Worm (Caenorhabditis elegans): Measurements from ENCODE around the gene C24H11.1.

C24H11.1 gene

DNA sequence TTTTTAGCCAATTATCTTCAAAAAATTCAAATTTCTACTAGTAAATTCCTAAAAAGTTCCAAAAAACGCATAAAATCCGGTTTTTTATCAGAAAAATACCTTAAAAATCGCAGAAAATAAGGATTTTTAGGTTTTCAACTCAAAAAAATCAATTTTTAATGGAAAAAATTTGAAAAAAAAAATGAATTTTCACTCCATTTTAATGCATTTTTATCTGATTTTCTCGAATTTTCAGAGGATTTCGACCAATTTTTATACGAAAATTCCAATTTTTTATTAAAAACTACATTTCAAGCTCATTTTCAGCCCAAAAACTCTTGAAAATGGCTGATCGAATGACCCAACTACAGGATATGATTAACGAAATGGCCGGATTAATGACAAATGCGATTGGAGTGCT, 10.2 kb upstream of the C24H11.1 start, which contains the start of gene mdt-21:
TSS of gene mdt-21 (plus strand) at position 301 of the 400 bp plus-strand sequence.
- TF ChIP-seq nfya-1 (tag; optimal IDR thresholded peaks at IDR 0.05; ENCODE audit: insufficient read depth) = no peak
- no peak for TF ChIP-seq nhr-67 (tag; optimal IDR thresholded peaks at IDR 0.05)
- no peak for TF ChIP-seq daf-12 (tag; optimal IDR thresholded peaks at IDR 0.05)
- TF ChIP-seq ceh-16 (tag; optimal IDR thresholded peaks at IDR 0.05) = no peak
- TF ChIP-seq pha-4 (tag; optimal IDR thresholded peaks at IDR 0.05) = no peak
- TF ChIP-seq nhr-237 (tag; optimal IDR thresholded peaks at IDR 0.05) = no peak
- no peak for TF ChIP-seq nhr-11 (tag; optimal IDR thresholded peaks at IDR 0.05)
- TF ChIP-seq fos-1 (tag; optimal IDR thresholded peaks at IDR 0.05) = no peak
- TF ChIP-seq ceh-28 (tag; optimal IDR thresholded peaks at IDR 0.05) = no peak
- no peak for TF ChIP-seq tbx-2 (tag; optimal IDR thresholded peaks at IDR 0.05)
- no peak for TF ChIP-seq ztf-11 (tag; optimal IDR thresholded peaks at IDR 0.05)
- TF ChIP-seq lin-15B (tag; optimal IDR thresholded peaks at IDR 0.05) = no peak
- no peak for TF ChIP-seq egl-5 (tag; optimal IDR thresholded peaks at IDR 0.05)

DNA sequence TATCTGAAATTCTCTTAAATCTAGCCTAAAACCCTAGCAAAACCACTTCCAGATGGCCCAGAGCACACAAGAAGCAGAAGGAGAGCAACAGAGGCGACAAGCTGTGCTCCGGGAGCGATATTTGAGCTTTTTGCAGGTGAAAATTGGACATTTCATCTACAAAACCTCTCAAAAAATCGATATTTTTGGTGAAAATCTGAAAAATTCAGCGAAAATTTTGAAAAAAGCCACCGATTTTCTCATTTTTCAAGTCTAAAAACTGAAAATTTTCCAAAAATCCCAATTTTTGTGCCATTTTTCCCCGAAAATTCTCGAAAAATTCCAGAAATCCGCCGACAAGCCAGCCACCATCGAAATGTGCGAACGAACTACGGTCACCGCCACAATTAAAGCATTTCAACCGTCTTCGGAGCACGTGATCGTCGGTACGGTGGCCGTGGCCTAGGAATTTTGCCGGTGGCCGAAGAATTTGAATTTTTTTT, 7.3 kb upstream of the C24H11.1 start, which contains the start of gene C24H11.5:
TSS of gene C24H11.5 (plus strand) at position 51 of the 482 bp plus-strand sequence.
- TF ChIP-seq tbx-2 (tag; optimal IDR thresholded peaks at IDR 0.05) = no peak
- no peak for TF ChIP-seq mdl-1 (tag; optimal IDR thresholded peaks at IDR 0.05)
- TF ChIP-seq elt-3 (tag; optimal IDR thresholded peaks at IDR 0.05) = no peak
- TF ChIP-seq nfya-1 (tag; optimal IDR thresholded peaks at IDR 0.05; ENCODE audit: insufficient read depth) = no peak
- TF ChIP-seq unc-62 (GFP tag; optimal IDR thresholded peaks at IDR 0.05) = no peak
- no peak for TF ChIP-seq eor-1 (tag; optimal IDR thresholded peaks at IDR 0.05)
- TF ChIP-seq unc-39 (tag; optimal IDR thresholded peaks at IDR 0.05) = no peak
- TF ChIP-seq ceh-16 (tag; optimal IDR thresholded peaks at IDR 0.05) = no peak
- TF ChIP-seq ceh-82 (tag; optimal IDR thresholded peaks at IDR 0.05) = no peak
- TF ChIP-seq snpc-4 (tag; optimal IDR thresholded peaks at IDR 0.05) = no peak
- TF ChIP-seq nhr-12 (tag; optimal IDR thresholded peaks at IDR 0.05) = no peak
- TF ChIP-seq ama-1 (optimal IDR thresholded peaks at IDR 0.05) = no peak
- TF ChIP-seq ceh-9 (tag; optimal IDR thresholded peaks at IDR 0.05) = no peak
- TF ChIP-seq hmg-11 (tag; optimal IDR thresholded peaks at IDR 0.05) = no peak
- TF ChIP-seq fkh-2 (tag; optimal IDR thresholded peaks at IDR 0.05) = no peak
- no peak for TF ChIP-seq nhr-43 (tag; optimal IDR thresholded peaks at IDR 0.05; ENCODE audit: poor library complexity, severe bottlenecking)
- no peak for TF ChIP-seq sea-2 (GFP tag; optimal IDR thresholded peaks at IDR 0.05)
- TF ChIP-seq nhr-77 (tag; optimal IDR thresholded peaks at IDR 0.05) = no peak
- TF ChIP-seq fos-1 (tag; optimal IDR thresholded peaks at IDR 0.05) = no peak

DNA sequence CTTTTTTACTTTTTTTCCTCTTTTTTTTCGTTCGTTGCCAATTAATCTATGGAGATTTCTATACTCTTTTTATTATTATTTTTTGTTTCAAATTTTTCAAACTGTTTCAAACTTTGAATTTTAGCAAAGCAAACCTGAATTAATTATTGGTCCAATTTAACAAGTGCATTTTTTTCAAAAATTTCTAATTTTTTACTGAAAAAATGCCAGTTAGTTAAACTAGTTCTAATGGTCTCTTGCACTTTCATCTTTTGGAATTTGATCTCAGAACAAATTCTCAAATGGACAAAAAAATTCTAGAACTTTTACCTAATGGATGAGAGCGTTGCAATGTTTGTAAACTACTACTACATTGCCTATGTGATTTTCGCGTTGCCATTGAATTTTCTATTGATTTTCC, 5.7 kb upstream of the C24H11.1 start, which contains the start of gene srd-74:
TSS of gene srd-74 (plus strand) at position 301 of the 400 bp plus-strand sequence.
- TF ChIP-seq jun-1 (tag; optimal IDR thresholded peaks at IDR 0.05) (no peak), nhr-67 (tag; optimal IDR thresholded peaks at IDR 0.05) (no peak), ceh-16 (tag; optimal IDR thresholded peaks at IDR 0.05) (no peak), nhr-28 (tag; optimal IDR thresholded peaks at IDR 0.05) (no peak), egl-27 (tag; optimal IDR thresholded peaks at IDR 0.05) (no peak), daf-12 (tag; optimal IDR thresholded peaks at IDR 0.05) (no peak), fkh-2 (tag; optimal IDR thresholded peaks at IDR 0.05) (no peak), nhr-237 (tag; optimal IDR thresholded peaks at IDR 0.05) (no peak), fkh-10 (GFP tag; optimal IDR thresholded peaks at IDR 0.05) (no peak), unc-39 (tag; optimal IDR thresholded peaks at IDR 0.05) (no peak), hmg-11 (tag; optimal IDR thresholded peaks at IDR 0.05) (no peak)

DNA sequence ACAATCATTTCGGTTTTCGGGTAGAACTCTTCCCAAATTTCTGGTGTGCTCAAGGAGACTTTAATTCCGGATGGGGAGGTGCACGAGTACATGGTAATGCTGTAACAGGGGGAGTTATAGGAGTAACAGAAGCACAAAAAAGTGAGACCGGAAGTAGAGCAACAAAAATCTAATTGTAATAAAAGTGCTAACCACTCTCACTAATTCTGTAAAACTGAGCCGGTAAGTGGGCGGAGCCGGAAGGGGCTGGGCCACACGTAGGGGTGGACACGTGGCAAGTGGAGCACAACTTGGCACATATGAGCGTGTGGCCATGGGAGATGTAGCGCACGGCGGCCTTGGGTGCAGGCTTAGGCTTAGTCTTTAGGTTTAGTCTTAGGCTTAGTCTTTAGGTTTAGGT, 1.5 kb upstream of the C24H11.1 start, which contains the start of gene tbx-38:
TSS of gene tbx-38 (minus strand) at position 101 of the 400 bp plus-strand sequence.
- TF ChIP-seq mml-1 (tag; optimal IDR thresholded peaks at IDR 0.05) (no peak), zag-1 (tag; optimal IDR thresholded peaks at IDR 0.05) (no peak), nhr-237 (tag; optimal IDR thresholded peaks at IDR 0.05) (no peak)

DNA sequence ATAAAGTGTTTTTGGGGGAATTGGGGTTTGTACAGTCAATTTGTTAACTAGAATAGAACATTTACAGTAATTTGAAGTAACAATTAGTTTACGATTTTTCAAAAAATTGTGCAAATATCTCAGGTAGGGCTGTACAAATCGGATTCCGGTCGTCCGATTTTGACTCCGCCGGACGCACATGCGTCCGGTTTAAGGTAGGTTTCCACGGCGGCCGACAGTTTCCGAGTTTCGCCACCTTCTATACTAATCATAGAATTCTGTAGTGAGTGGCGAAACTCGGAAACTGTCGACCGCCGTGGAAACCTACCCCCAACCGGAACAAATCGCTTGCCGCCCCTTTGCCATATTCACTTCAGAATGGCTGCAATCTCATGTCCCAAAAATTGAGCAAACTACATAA, 2.0 kb downstream of the C24H11.1 start:
- TF ChIP-seq tbx-2 (tag; optimal IDR thresholded peaks at IDR 0.05) (no peak), nhr-237 (tag; optimal IDR thresholded peaks at IDR 0.05) (no peak), lin-15B (tag; optimal IDR thresholded peaks at IDR 0.05) (no peak), pqm-1 (tag; optimal IDR thresholded peaks at IDR 0.05) (no peak), nhr-11 (tag; optimal IDR thresholded peaks at IDR 0.05) (no peak), nfya-1 (tag; optimal IDR thresholded peaks at IDR 0.05; ENCODE audit: insufficient read depth) (no peak), nhr-23 (tag; optimal IDR thresholded peaks at IDR 0.05) (no peak), nhr-28 (tag; optimal IDR thresholded peaks at IDR 0.05) (no peak), ceh-16 (tag; optimal IDR thresholded peaks at IDR 0.05) (no peak), fos-1 (tag; optimal IDR thresholded peaks at IDR 0.05) (no peak), nhr-77 (tag; optimal IDR thresholded peaks at IDR 0.05) (no peak), mdl-1 (tag; optimal IDR thresholded peaks at IDR 0.05) (no peak), sea-2 (GFP tag; optimal IDR thresholded peaks at IDR 0.05) (no peak), snpc-4 (tag; optimal IDR thresholded peaks at IDR 0.05) (no peak), lsy-12 (tag; optimal IDR thresholded peaks at IDR 0.05) (no peak), aly-2 (tag; optimal IDR thresholded peaks at IDR 0.05) (no peak), pha-4 (tag; optimal IDR thresholded peaks at IDR 0.05) (no peak), jun-1 (tag; optimal IDR thresholded peaks at IDR 0.05) (no peak)
